Worm (Caenorhabditis elegans): ENCODE measurements around the gene C10E2.2.

ce11 chrX:16744940-16745339, at the start of gene C10E2.2:
- no peak for TF ChIP-seq nhr-23 (tag; optimal IDR thresholded peaks at IDR 0.05)
- TF ChIP-seq nhr-77 (tag; optimal IDR thresholded peaks at IDR 0.05), result no peak
- TF ChIP-seq ztf-11 (tag; optimal IDR thresholded peaks at IDR 0.05), result no peak
- TF ChIP-seq pha-4 (tag; optimal IDR thresholded peaks at IDR 0.05), result no peak
- TF ChIP-seq nhr-76 (tag; optimal IDR thresholded peaks at IDR 0.05), result no peak
- TF ChIP-seq lin-15B (tag; optimal IDR thresholded peaks at IDR 0.05), result no peak
- no peak for TF ChIP-seq jun-1 (tag; optimal IDR thresholded peaks at IDR 0.05)
- no peak for TF ChIP-seq pqm-1 (tag; optimal IDR thresholded peaks at IDR 0.05)
- no peak for TF ChIP-seq ZK546.5 (tag; optimal IDR thresholded peaks at IDR 0.05)
- no peak for TF ChIP-seq nhr-237 (tag; optimal IDR thresholded peaks at IDR 0.05)
- TF ChIP-seq ceh-82 (tag; optimal IDR thresholded peaks at IDR 0.05), result no peak
